Worm (Caenorhabditis elegans) whole organism, early embryonic: Measurements from ENCODE around the gene hrpl-1.

ENCODE experiments used
- B0310.2 ChIP-seq: sonication (generic microtip); optimal IDR thresholded peaks from 2 replicates; lab custom pipeline; 2016; ENCODE audit warnings: mild to moderate bottlenecking, missing genetic modification characterization, missing compliant biosample characterization
- F13C5.2 ChIP-seq: sonication (generic microtip); optimal IDR thresholded peaks from 2 replicates; lab custom pipeline; 2017; ENCODE audit warnings: mild to moderate bottlenecking, missing genetic modification characterization, inconsistent platforms, missing compliant biosample characterization
- aly-1 ChIP-seq: sonication (generic microtip); optimal IDR thresholded peaks from 2 replicates; lab custom pipeline; 2016; ENCODE audit warnings: missing genetic modification characterization, missing compliant biosample characterization
- ama-1 ChIP-seq: fragments of 150-350 bp; optimal IDR thresholded peaks from 2 replicates; lab custom pipeline; 2014
- ceh-13 ChIP-seq: fragments of 200-800 bp; sonication (Bioruptor generic); optimal IDR thresholded peaks from 2 replicates; lab custom pipeline; 2018; ENCODE audit warnings: mild to moderate bottlenecking, missing genetic modification characterization, missing compliant biosample characterization
- ceh-36 ChIP-seq: sonication (generic microtip); optimal IDR thresholded peaks from 2 replicates; lab custom pipeline; 2016; ENCODE audit warnings: missing genetic modification characterization, inconsistent platforms, missing compliant biosample characterization
- ets-7 ChIP-seq: sonication (generic microtip); optimal IDR thresholded peaks from 2 replicates; lab custom pipeline; 2016; ENCODE audit warnings: missing genotype, missing genetic modification characterization, missing compliant biosample characterization
- flt-1 ChIP-seq: fragments of 200-800 bp; sonication (Bioruptor generic); IDR thresholded peaks from 2 replicates; pipeline ENCODE4 v1.3.6; 2022; ENCODE audit warnings: missing genetic modification characterization, missing compliant biosample characterization
- hmbx-1 ChIP-seq: sonication (generic microtip); optimal IDR thresholded peaks from 2 replicates; lab custom pipeline; 2016; ENCODE audit warnings: mild to moderate bottlenecking, missing genetic modification characterization, missing compliant biosample characterization
- hmg-4 ChIP-seq: fragments of 200-800 bp; sonication (Bioruptor generic); optimal IDR thresholded peaks from 2 replicates; lab custom pipeline; 2018; ENCODE audit warnings: mild to moderate bottlenecking, missing genetic modification characterization, missing compliant biosample characterization
- hnd-1 ChIP-seq: sonication (generic microtip); optimal IDR thresholded peaks from 2 replicates; lab custom pipeline; 2016; ENCODE audit warnings: missing genetic modification characterization, missing compliant biosample characterization
- pes-1 ChIP-seq: fragments of 200-800 bp; sonication (Bioruptor generic); IDR thresholded peaks from 2 replicates; pipeline ENCODE4 v1.3.6; 2022; ENCODE audit warnings: missing genetic modification reagents, missing genetic modification characterization, missing compliant biosample characterization
- scrt-1 ChIP-seq: fragments of 200-800 bp; sonication (Bioruptor generic); IDR thresholded peaks from 2 replicates; pipeline ENCODE4 v1.3.6; 2022; ENCODE audit warnings: missing genetic modification characterization, missing compliant biosample characterization
- sea-1 ChIP-seq: fragments of 200-800 bp; sonication (Bioruptor generic); conservative IDR thresholded peaks from 2 replicates; pipeline ENCODE4 v1.3.6; 2022; ENCODE audit warnings: missing genetic modification characterization, missing compliant biosample characterization
- tbx-11 ChIP-seq: fragments of 200-800 bp; sonication (Bioruptor generic); IDR thresholded peaks from 2 replicates; pipeline ENCODE4 v1.3.6; 2022; ENCODE audit warnings: missing genetic modification characterization, missing compliant biosample characterization
- tbx-37 ChIP-seq: fragments of 200-800 bp; sonication (Bioruptor generic); conservative IDR thresholded peaks from 2 replicates; pipeline ENCODE4 v1.3.6; 2022; ENCODE audit warnings: missing genetic modification reagents, missing genetic modification characterization, missing compliant biosample characterization
- tra-4 ChIP-seq: sonication (generic microtip); optimal IDR thresholded peaks from 2 replicates; lab custom pipeline; 2017; ENCODE audit warnings: missing genetic modification characterization, missing compliant biosample characterization

hrpl-1 gene

DNA sequence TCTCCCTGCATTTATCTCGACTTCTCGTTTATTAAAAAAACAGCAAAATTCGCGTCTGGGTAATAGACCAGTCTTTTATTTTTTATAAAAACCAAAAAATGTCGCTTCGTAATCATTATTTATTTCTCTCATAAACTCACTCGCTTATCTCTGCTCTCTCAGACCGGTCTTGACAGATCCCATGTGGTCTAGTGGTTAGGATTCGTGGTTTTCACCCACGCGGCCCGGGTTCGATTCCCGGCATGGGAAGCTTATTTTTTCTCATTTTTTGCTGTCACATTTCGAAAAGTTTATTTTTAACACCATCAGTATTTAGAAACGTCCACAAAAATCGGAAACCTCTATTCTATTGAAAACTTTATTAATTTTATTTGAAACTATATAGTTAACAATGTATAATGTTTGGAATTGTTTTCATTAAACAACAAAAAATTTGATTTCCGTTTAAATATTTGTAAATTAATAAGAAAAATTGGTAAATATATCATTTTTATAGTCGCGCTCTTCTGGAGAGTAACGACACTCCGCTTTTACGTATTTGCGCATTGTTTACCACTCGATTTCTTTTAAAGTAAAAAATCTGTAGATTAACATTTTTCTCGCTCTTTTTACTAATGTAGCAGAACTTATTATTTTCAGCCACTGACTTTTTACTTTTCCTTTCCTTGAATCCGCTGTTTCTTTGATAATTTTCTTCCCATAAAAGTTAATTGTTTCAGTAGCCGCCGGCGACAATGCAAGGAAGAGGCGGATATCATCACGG lies at the start of gene hrpl-1:
TSS of gene hrpl-1 (plus strand) at position 713 of the 763 bp plus-strand sequence.
- TF ChIP-seq ceh-36 (tag; lab: Kevin White, UChicago) (peak; percentile 89), B0310.2 (tag; lab: Kevin White, UChicago) (no peak), sea-1 (GFP tag; lab: Robert Waterston, UW) (0 out of 2 replicates have a peak, but pooled peaks have one; percentile 72), pes-1 (GFP tag; lab: Robert Waterston, UW) (no peak; the same call in 1 of the 2 replicates), aly-1 (tag; lab: Kevin White, UChicago) (peak; percentile 25), ama-1 (no peak), flt-1 (GFP tag; lab: Robert Waterston, UW) (peak; percentile 74), ceh-13 (peak; percentile 27), scrt-1 (peak; percentile 80), hnd-1 (tag; lab: Kevin White, UChicago) (peak; percentile 3), hmg-4 (GFP tag; lab: Kevin White, UChicago) (peak; percentile 63), hmbx-1 (tag; lab: Kevin White, UChicago) (peak; percentile 4), tbx-11 (GFP tag; lab: Robert Waterston, UW) (peak; percentile 69)

DNA sequence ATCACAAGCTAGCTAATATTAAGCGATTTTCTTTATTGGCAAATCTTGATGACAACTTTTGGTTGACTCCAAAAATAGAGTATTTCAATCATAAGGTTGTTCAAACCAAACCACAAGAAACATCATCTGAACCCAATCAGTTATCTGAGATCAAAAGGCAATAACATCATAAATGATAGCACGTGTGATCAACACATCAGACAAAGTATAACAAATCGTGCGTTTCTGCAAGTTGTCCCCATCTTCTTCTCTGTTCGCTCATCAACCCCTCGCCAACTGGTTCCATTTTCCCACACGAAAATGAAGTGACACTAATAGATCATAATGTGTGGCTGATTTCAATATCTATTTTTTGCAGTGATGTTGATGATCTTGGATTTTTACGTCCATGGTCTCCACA lies 49.2 kb upstream of the hrpl-1 start:
- TF ChIP-seq scrt-1 (no peak), flt-1 (GFP tag; lab: Robert Waterston, UW) (no peak), F13C5.2 (no peak), hnd-1 (tag; lab: Kevin White, UChicago) (no peak), hmg-4 (GFP tag; lab: Kevin White, UChicago) (no peak), ama-1 (no peak), B0310.2 (tag; lab: Kevin White, UChicago) (no peak), ets-7 (tag; lab: Kevin White, UChicago) (no peak), tbx-11 (GFP tag; lab: Robert Waterston, UW) (no peak), sea-1 (GFP tag; lab: Robert Waterston, UW) (no peak), pes-1 (GFP tag; lab: Robert Waterston, UW) (no peak), ceh-13 (no peak), hmbx-1 (tag; lab: Kevin White, UChicago) (no peak), aly-1 (tag; lab: Kevin White, UChicago) (no peak), ceh-36 (tag; lab: Kevin White, UChicago) (no peak), tbx-37 (GFP tag; lab: Robert Waterston, UW) (no peak)

ce11 chrII:6851938-6852337 lies 46.6 kb upstream of the hrpl-1 start, which contains the start of gene C04A2.15:
TSS of gene C04A2.15 (plus strand) at chrII:6852236.
- TF ChIP-seq hmg-4 (GFP tag; lab: Kevin White, UChicago) (no peak), hmbx-1 (tag; lab: Kevin White, UChicago) (no peak), sea-1 (GFP tag; lab: Robert Waterston, UW) (no peak), tra-4 (tag; lab: Kevin White, UChicago) (no peak), scrt-1 (no peak), ceh-13 (no peak), B0310.2 (tag; lab: Kevin White, UChicago) (no peak), ceh-36 (tag; lab: Kevin White, UChicago) (no peak), tbx-37 (GFP tag; lab: Robert Waterston, UW) (no peak), flt-1 (GFP tag; lab: Robert Waterston, UW) (no peak), F13C5.2 (no peak), aly-1 (tag; lab: Kevin White, UChicago) (no peak), pes-1 (GFP tag; lab: Robert Waterston, UW) (no peak), hnd-1 (tag; lab: Kevin White, UChicago) (no peak), ets-7 (tag; lab: Kevin White, UChicago) (no peak), ama-1 (no peak), tbx-11 (GFP tag; lab: Robert Waterston, UW) (no peak)

DNA sequence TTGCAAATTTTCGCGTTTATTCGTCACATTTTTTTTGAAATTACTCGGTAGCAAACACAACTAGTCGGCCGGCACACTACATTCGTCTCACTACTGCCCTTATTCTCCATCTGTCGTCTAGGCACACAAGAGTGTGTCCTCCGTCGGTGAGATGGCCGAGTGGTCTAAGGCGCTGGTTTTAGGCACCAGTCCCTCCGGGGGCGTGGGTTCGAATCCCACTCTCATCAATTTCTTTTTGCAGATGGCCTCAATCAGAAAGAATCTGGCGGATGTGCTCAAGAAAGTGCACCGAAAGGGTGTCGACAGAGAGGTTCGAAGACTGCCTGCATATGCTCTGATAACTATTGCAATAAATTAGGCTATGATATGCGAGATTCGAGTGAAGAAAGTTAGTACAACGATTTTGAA lies 45.5 kb upstream of the hrpl-1 start:
- TF ChIP-seq tra-4 (tag; lab: Kevin White, UChicago) (peak; percentile 89), F13C5.2 (peak; percentile 98), ama-1 (peak; percentile 85), scrt-1 (peak; percentile 92), ceh-13 (peak; percentile 84), B0310.2 (tag; lab: Kevin White, UChicago) (peak; percentile 89), sea-1 (GFP tag; lab: Robert Waterston, UW) (peak; percentile 88), aly-1 (tag; lab: Kevin White, UChicago) (peak; percentile 90), hnd-1 (tag; lab: Kevin White, UChicago) (peak; percentile 78), hmg-4 (GFP tag; lab: Kevin White, UChicago) (peak; percentile 96), tbx-37 (GFP tag; lab: Robert Waterston, UW) (peak; percentile 88), pes-1 (GFP tag; lab: Robert Waterston, UW) (peak; percentile 95), hmbx-1 (tag; lab: Kevin White, UChicago) (peak; percentile 83), flt-1 (GFP tag; lab: Robert Waterston, UW) (peak; percentile 94), tbx-11 (GFP tag; lab: Robert Waterston, UW) (peak; percentile 86), ets-7 (tag; lab: Kevin White, UChicago) (peak; percentile 84), ceh-36 (tag; lab: Kevin White, UChicago) (peak; percentile 98)

- no peak for TF ChIP-seq F13C5.2
- no peak for TF ChIP-seq scrt-1
- TF ChIP-seq hmbx-1 (tag; lab: Kevin White, UChicago): no peak
- no peak for TF ChIP-seq B0310.2 (tag; lab: Kevin White, UChicago)
- no peak for TF ChIP-seq ama-1
- TF ChIP-seq tra-4 (tag; lab: Kevin White, UChicago): no peak
Observed at ce11 chrII:6858201-6858600, 40.3 kb upstream of the hrpl-1 start, which contains the start of gene dnj-5. TSS of gene dnj-5 (minus strand) at chrII:6858301.

DNA sequence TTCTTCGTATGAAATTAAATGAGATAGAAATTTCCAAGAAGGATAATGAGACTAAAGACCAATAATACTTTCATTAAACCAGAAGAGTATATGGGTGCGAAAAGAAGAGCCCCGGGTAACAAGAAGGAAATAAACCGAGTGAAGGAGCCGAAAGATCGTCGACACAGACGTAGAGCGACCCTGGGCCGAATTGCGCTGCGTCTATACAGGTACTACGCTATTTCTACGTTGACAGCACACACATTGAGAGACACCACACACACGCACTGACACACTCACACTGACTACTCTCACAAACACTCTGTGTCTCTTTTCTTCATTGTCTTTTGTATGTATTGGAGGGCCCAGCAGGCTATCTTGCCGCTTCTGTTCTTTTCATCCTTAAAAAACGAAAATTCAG lies 39.7 kb upstream of the hrpl-1 start:
- TF ChIP-seq ets-7 (tag; lab: Kevin White, UChicago) (no peak), aly-1 (tag; lab: Kevin White, UChicago) (no peak), tra-4 (tag; lab: Kevin White, UChicago) (no peak), tbx-37 (GFP tag; lab: Robert Waterston, UW) (no peak), ceh-13 (no peak), B0310.2 (tag; lab: Kevin White, UChicago) (no peak), tbx-11 (GFP tag; lab: Robert Waterston, UW) (no peak), hmg-4 (GFP tag; lab: Kevin White, UChicago) (peak; percentile 63), hmbx-1 (tag; lab: Kevin White, UChicago) (no peak), hnd-1 (tag; lab: Kevin White, UChicago) (peak; percentile 10), ceh-36 (tag; lab: Kevin White, UChicago) (peak; percentile 38), flt-1 (GFP tag; lab: Robert Waterston, UW) (no peak), F13C5.2 (peak; percentile 27), sea-1 (GFP tag; lab: Robert Waterston, UW) (no peak), ama-1 (no peak), scrt-1 (0 out of 2 replicates have a peak, but pooled peaks have one; percentile 59), pes-1 (GFP tag; lab: Robert Waterston, UW) (no peak; the same call in 1 of the 2 replicates)
